Worm (Caenorhabditis elegans) whole organism, L1 larva: Measurements from ENCODE around the gene nduf-9.

Source experiments
- C16A3.4 ChIP-seq: fragments of 150-350 bp; optimal IDR thresholded peaks from 2 replicates; lab custom pipeline; 2014; ENCODE audit warnings: missing biosample characterization, missing genetic modification characterization
- dpl-1 ChIP-seq, 3 experiments: fragments of 150-350 bp in 2 of 3; sonication (generic microtip) in 1 of 3; optimal IDR thresholded peaks; 2 replicates each; lab custom pipeline; 2014 to 2017; ENCODE audit warnings: missing biosample characterization in 3 of 3, missing genetic modification characterization in 3 of 3, missing genetic modification reagents in 3 of 3
- elt-3 ChIP-seq, 6 experiments: fragments of 150-350 bp in 1 of 6; sonication (generic microtip); optimal IDR thresholded peaks; 2 replicates each; lab custom pipeline; 2017 to 2018; ENCODE audit warnings: missing biosample characterization in 6 of 6, missing genetic modification characterization in 6 of 6, inconsistent platforms in 1 of 6
- fkh-10 ChIP-seq: sonication (generic microtip); optimal IDR thresholded peaks from 2 replicates; lab custom pipeline; 2017; ENCODE audit warnings: missing biosample characterization, missing genetic modification reagents, missing genetic modification characterization
- mdl-1 ChIP-seq, 2 experiments: fragments of 150-350 bp; optimal IDR thresholded peaks; 2 replicates each; lab custom pipeline; 2014 to 2017; ENCODE audit warnings: missing biosample characterization in 2 of 2, missing genetic modification characterization in 2 of 2, inconsistent platforms in 1 of 2
- nhr-12 ChIP-seq: sonication (generic microtip); optimal IDR thresholded peaks from 2 replicates; lab custom pipeline; 2017; ENCODE audit warnings: missing biosample characterization, missing genetic modification characterization
- nhr-47 ChIP-seq: sonication (generic microtip); optimal IDR thresholded peaks from 2 replicates; lab custom pipeline; 2016; ENCODE audit warnings: mild to moderate bottlenecking, missing genetic modification characterization, moderate library complexity, missing compliant biosample characterization
- nhr-85 ChIP-seq: sonication (generic microtip); peaks from one replicate; lab custom pipeline; 2016; ENCODE audit warnings: missing genetic modification characterization, inconsistent platforms, missing compliant biosample characterization
- snpc-4 ChIP-seq: fragments of 150-350 bp; optimal IDR thresholded peaks from 2 replicates; lab custom pipeline; 2014; ENCODE audit warnings: missing biosample characterization, missing genetic modification characterization

- TF ChIP-seq C16A3.4 (tag; lab: Kevin White, UChicago): no peak
- no peak for TF ChIP-seq nhr-12
- no peak for TF ChIP-seq dpl-1 (GFP tag; optimal IDR thresholded peaks at IDR 0.05; lab: Kevin White, UChicago)
- no peak for TF ChIP-seq mdl-1 (tag; optimal IDR thresholded peaks at IDR 0.05; lab: Kevin White, UChicago)
- TF ChIP-seq nhr-47: no peak
- no peak for TF ChIP-seq snpc-4 (tag; lab: Kevin White, UChicago)
- TF ChIP-seq nhr-85 (tag; lab: Kevin White, UChicago): no peak
- no peak for TF ChIP-seq fkh-10 (GFP tag; lab: Kevin White, UChicago)
- TF ChIP-seq elt-3 (tag; optimal IDR thresholded peaks at IDR 0.05; lab: Kevin White, UChicago): no peak
Measured at ce11 chrIII:3258306-3258705, 9.9 kb upstream of the nduf-9 start, which contains the start of gene nspg-7.2.
